Fruit fly (Drosophila melanogaster): ENCODE results near the gene Ibf1.

Ibf1 gene

dm6 chr3R:9245576-9246200 lies 13.1 kb upstream of the Ibf1 start, which contains the start of gene Vps15 (continued):
- TF ChIP-seq CG7357 (GFP tag; IDR thresholded peaks at IDR 0.05) = 0 out of 3 replicates have a peak, but pooled peaks have one; percentile 18
- peak; percentile 70 for TF ChIP-seq CG7556 (GFP tag; optimal IDR thresholded peaks at IDR 0.05)
- peak; percentile 86 for TF ChIP-seq CG13424 (tag; optimal IDR thresholded peaks at IDR 0.05)
- TF ChIP-seq bab2 (GFP tag; optimal IDR thresholded peaks at IDR 0.05) = peak; percentile 67
- TF ChIP-seq CG5180 (GFP tag; optimal IDR thresholded peaks at IDR 0.05) = peak; percentile 61
- peak; percentile 73 for TF ChIP-seq CG17361 (GFP tag; IDR thresholded peaks at IDR 0.05)
- no peak for TF ChIP-seq grn (GFP tag; optimal IDR thresholded peaks at IDR 0.05)
- peak; percentile 71 for TF ChIP-seq CG7271 (tag; optimal IDR thresholded peaks at IDR 0.05)
- TF ChIP-seq Dll (GFP tag; IDR thresholded peaks at IDR 0.05; ENCODE audit: partially characterized antibody) = peak; percentile 97
- peak; percentile 43 for TF ChIP-seq CG1529 (GFP tag; optimal IDR thresholded peaks at IDR 0.05)
- TF ChIP-seq CG11723 (GFP tag; optimal IDR thresholded peaks at IDR 0.05) = no peak
- peak; percentile 53 to 88 for TF ChIP-seq Pdp1 (GFP tag; optimal IDR thresholded peaks at IDR 0.05)
- peak; percentile 58; the same call in 1 of the 2 replicates for TF ChIP-seq wdn (GFP tag; IDR thresholded peaks at IDR 0.05)
- TF ChIP-seq CG4617 (GFP tag; optimal IDR thresholded peaks at IDR 0.05; ENCODE audit: borderline replicate concordance) = peak; percentile 46
- peak; percentile 85 for TF ChIP-seq CG2129 (GFP tag; IDR thresholded peaks at IDR 0.05; ENCODE audit: partially characterized antibody)
- TF ChIP-seq CrebB (tag; optimal IDR thresholded peaks at IDR 0.05) = peak; percentile 69
- no peak for TF ChIP-seq sens-2 (GFP tag; IDR thresholded peaks at IDR 0.05)
- peak; percentile 42 for TF ChIP-seq chn (GFP tag; optimal IDR thresholded peaks at IDR 0.05)
- no peak; the same call in 1 of the 2 replicates for TF ChIP-seq sisA (GFP tag; IDR thresholded peaks at IDR 0.05)
- no peak for TF ChIP-seq CG14965 (GFP tag; optimal IDR thresholded peaks at IDR 0.05; ENCODE audit: borderline replicate concordance)
- peak; percentile 90 for TF ChIP-seq CG2712 (tag; optimal IDR thresholded peaks at IDR 0.05)
- no peak for TF ChIP-seq Elba2 (GFP tag; optimal IDR thresholded peaks at IDR 0.05)
- peak; percentile 75 for TF ChIP-seq Dref (GFP tag; IDR thresholded peaks at IDR 0.05)
- peak; percentile 54 for TF ChIP-seq esg (GFP tag; conservative IDR thresholded peaks at IDR 0.05)
- peak; percentile 89 for TF ChIP-seq CG2889 (GFP tag; IDR thresholded peaks at IDR 0.05)
- peak; percentile 78 for TF ChIP-seq Ptx1 (GFP tag; IDR thresholded peaks at IDR 0.05)
- TF ChIP-seq Taf1 (GFP tag; IDR thresholded peaks at IDR 0.05) = peak; percentile 61
- TF ChIP-seq gsb-n (tag; optimal IDR thresholded peaks at IDR 0.05) = peak; percentile 77
- peak; percentile 15 for TF ChIP-seq psq (GFP tag; optimal IDR thresholded peaks at IDR 0.05)
- TF ChIP-seq CG8944 (GFP tag; optimal IDR thresholded peaks at IDR 0.05) = peak; percentile 44
- TF ChIP-seq CG1233 (GFP tag; optimal IDR thresholded peaks at IDR 0.05) = peak; percentile 36
- TF ChIP-seq zen (tag; optimal IDR thresholded peaks at IDR 0.05) = peak; percentile 78
- peak; percentile 43 for TF ChIP-seq CG8281 (tag; optimal IDR thresholded peaks at IDR 0.05)
- TF ChIP-seq CG13894 (tag; optimal IDR thresholded peaks at IDR 0.05) = peak; percentile 80
- TF ChIP-seq Dip2 (GFP tag; IDR thresholded peaks at IDR 0.05) = no peak
- TF ChIP-seq CG10274 (GFP tag; optimal IDR thresholded peaks at IDR 0.05) = no peak
- peak; percentile 27 for TF ChIP-seq Hand (GFP tag; optimal IDR thresholded peaks at IDR 0.05)
- peak; percentile 77 for TF ChIP-seq CG12299 (tag; optimal IDR thresholded peaks at IDR 0.05)
- TF ChIP-seq crc (GFP tag; optimal IDR thresholded peaks at IDR 0.05) = peak; percentile 36
- peak; percentile 77; the same call in 1 of the 2 replicates for TF ChIP-seq tna (GFP tag; IDR thresholded peaks at IDR 0.05; ENCODE audit: partially characterized antibody)
- TF ChIP-seq Ets65A (GFP tag) = peak; percentile 15
- TF ChIP-seq CG5245 (GFP tag; optimal IDR thresholded peaks at IDR 0.05) = peak; percentile 54
- TF ChIP-seq gt (GFP tag; IDR thresholded peaks at IDR 0.05) = no peak
- TF ChIP-seq Hmx (GFP tag; optimal IDR thresholded peaks at IDR 0.05) = peak; percentile 70
- TF ChIP-seq emc (GFP tag; optimal IDR thresholded peaks at IDR 0.05) = no peak
- TF ChIP-seq CG11456 (GFP tag; IDR thresholded peaks at IDR 0.05) = 0 out of 3 replicates have a peak, but pooled peaks have one; percentile 5
- peak; percentile 85 for TF ChIP-seq Bgb (GFP tag; IDR thresholded peaks at IDR 0.05; ENCODE audit: partially characterized antibody)
- TF ChIP-seq phol (tag; optimal IDR thresholded peaks at IDR 0.05) = peak; percentile 89
- TF ChIP-seq CG3838 (GFP tag; optimal IDR thresholded peaks at IDR 0.05) = peak; percentile 57
